Fruit fly (Drosophila melanogaster) whole organism, embryonic: ENCODE results near the gene tau.

ENCODE experiments used
- CG10147 ChIP-seq: fragments of 200-800 bp; sonication (Bioruptor generic); optimal IDR thresholded peaks from 2 replicates; lab custom pipeline; 2019; ENCODE audit warnings: missing biosample characterization, mild to moderate bottlenecking, missing genetic modification characterization, moderate library complexity
- CG10267 ChIP-seq: fragments of 200-800 bp; sonication (Bioruptor generic); optimal IDR thresholded peaks from 2 replicates; lab custom pipeline; 2018; ENCODE audit warnings: missing biosample characterization, mild to moderate bottlenecking, missing genetic modification characterization, moderate library complexity
- CG10543 ChIP-seq: fragments of 200-800 bp; sonication (Bioruptor generic); optimal IDR thresholded peaks from 3 replicates; lab custom pipeline; 2017; ENCODE audit warnings: missing biosample characterization, mild to moderate bottlenecking, missing genetic modification characterization, moderate library complexity
- CG11085 ChIP-seq: fragments of 200-800 bp; sonication (Bioruptor generic); IDR thresholded peaks from 2 replicates; pipeline ENCODE4 v1.3.6; 2022; ENCODE audit warnings: missing biosample characterization, missing genetic modification characterization
- CG12391 ChIP-seq: fragments of 200-800 bp; sonication (Bioruptor generic); optimal IDR thresholded peaks from 3 replicates; lab custom pipeline; 2018; ENCODE audit warnings: missing biosample characterization, mild to moderate bottlenecking, missing genetic modification characterization, moderate library complexity
- CG13287 ChIP-seq: fragments of 200-800 bp; sonication (Bioruptor generic); IDR thresholded peaks from 2 replicates; pipeline ENCODE4 v1.3.6; 2022; ENCODE audit warnings: missing biosample characterization, missing genetic modification characterization; ENCODE audit not compliant: partially characterized antibody
- CG13296 ChIP-seq: fragments of 200-800 bp; sonication (Bioruptor generic); optimal IDR thresholded peaks from 3 replicates; lab custom pipeline; 2018; ENCODE audit warnings: missing biosample characterization, mild to moderate bottlenecking, missing genetic modification characterization
- CG13775 ChIP-seq: fragments of 200-800 bp; sonication (Bioruptor generic); optimal IDR thresholded peaks from 3 replicates; lab custom pipeline; 2017; ENCODE audit warnings: missing biosample characterization, mild to moderate bottlenecking, missing genetic modification characterization
- CG1647 ChIP-seq: fragments of 200-800 bp; sonication (Bioruptor generic); optimal IDR thresholded peaks from 3 replicates; lab custom pipeline; 2016; ENCODE audit warnings: missing biosample characterization, missing genetic modification characterization
- CG18476 ChIP-seq: fragments of 200-800 bp; sonication (Bioruptor generic); optimal IDR thresholded peaks from 2 replicates; lab custom pipeline; 2016; ENCODE audit warnings: missing biosample characterization, mild to moderate bottlenecking, missing genetic modification characterization
- CG18764 ChIP-seq: fragments of 200-800 bp; sonication (Bioruptor generic); optimal IDR thresholded peaks from 3 replicates; lab custom pipeline; 2016; ENCODE audit warnings: missing biosample characterization, missing genetic modification characterization
- CG2120 ChIP-seq: fragments of 200-800 bp; sonication (Bioruptor generic); optimal IDR thresholded peaks from 3 replicates; lab custom pipeline; 2016; ENCODE audit warnings: missing biosample characterization, missing genetic modification characterization
- CG33557 ChIP-seq: fragments of 200-800 bp; sonication (Bioruptor generic); optimal IDR thresholded peaks from 2 replicates; lab custom pipeline; 2019; ENCODE audit warnings: missing biosample characterization, mild to moderate bottlenecking, missing genetic modification characterization, moderate library complexity
- CG34224 ChIP-seq: fragments of 200-800 bp; sonication (Bioruptor generic); IDR thresholded peaks from 3 replicates; pipeline ENCODE4 v1.3.6; 2022; ENCODE audit warnings: missing biosample characterization, missing genetic modification characterization; ENCODE audit not compliant: partially characterized antibody
- CG4282 ChIP-seq: fragments of 200-800 bp; sonication (Bioruptor generic); optimal IDR thresholded peaks from 2 replicates; lab custom pipeline; 2016; ENCODE audit warnings: missing biosample characterization, missing genetic modification characterization
- CG5245 ChIP-seq: fragments of 200-800 bp; sonication (Bioruptor generic); optimal IDR thresholded peaks from 3 replicates; lab custom pipeline; 2016; ENCODE audit warnings: missing biosample characterization, missing genetic modification characterization
- CG6254 ChIP-seq: fragments of 200-800 bp; sonication (Bioruptor generic); optimal IDR thresholded peaks from 3 replicates; lab custom pipeline; 2017; ENCODE audit warnings: mild to moderate bottlenecking, missing biosample characterization, missing genetic modification reagents, missing genetic modification characterization
- CG6813 ChIP-seq: fragments of 200-800 bp; sonication (Bioruptor generic); optimal IDR thresholded peaks from 2 replicates; lab custom pipeline; 2017; ENCODE audit warnings: missing biosample characterization, missing genetic modification characterization, mild to moderate bottlenecking, moderate library complexity, missing genetic modification reagents
- CG7928 ChIP-seq: fragments of 200-800 bp; sonication (Bioruptor generic); optimal IDR thresholded peaks from 2 replicates; lab custom pipeline; 2017; ENCODE audit warnings: missing biosample characterization, mild to moderate bottlenecking, missing genetic modification characterization
- CkIIα-i1 ChIP-seq: fragments of 200-800 bp; sonication (Bioruptor generic); IDR thresholded peaks from 2 replicates; pipeline ENCODE4 v1.3.6; 2022; ENCODE audit warnings: missing biosample characterization, missing genetic modification characterization
- D ChIP-seq, 2 experiments: fragments of 200-800 bp in 1 of 2; fragments of >200 bp in 1 of 2; sonication (Bioruptor generic) in 1 of 2; optimal IDR thresholded peaks; 2 replicates in 1 of 2; 3 replicates in 1 of 2; lab custom pipeline; 2017; ENCODE audit warnings: mild to moderate bottlenecking in 1 of 2, missing biosample characterization in 1 of 2, missing genetic modification characterization in 1 of 2, missing genetic modification reagents in 1 of 2
- Dfd ChIP-seq, 2 experiments: fragments of >200 bp; optimal IDR thresholded peaks; 2 replicates each; lab custom pipeline; 2017; ENCODE audit warnings: missing biosample characterization in 2 of 2, missing genetic modification characterization in 2 of 2
- Drgx ChIP-seq: fragments of 200-800 bp; sonication (Bioruptor generic); IDR thresholded peaks from 2 replicates; pipeline ENCODE4 v1.3.6; 2022; ENCODE audit warnings: missing biosample characterization, missing genetic modification characterization
- ERR ChIP-seq: fragments of 200-800 bp; sonication (Bioruptor generic); optimal IDR thresholded peaks from 2 replicates; lab custom pipeline; 2016; ENCODE audit warnings: missing biosample characterization, missing genetic modification characterization
- Lim3 ChIP-seq: fragments of 200-800 bp; sonication (Bioruptor generic); IDR thresholded peaks from 2 replicates; pipeline ENCODE4 v1.3.6; 2022; ENCODE audit warnings: missing biosample characterization, missing genetic modification characterization
- Med ChIP-seq: fragments of 200-800 bp; sonication (Bioruptor generic); peaks from one replicate; lab custom pipeline; 2016; ENCODE audit warnings: missing biosample characterization, missing genetic modification characterization, mild to moderate bottlenecking, inconsistent platforms, moderate library complexity
- Nf-YB ChIP-seq: fragments of 200-800 bp; sonication (Bioruptor generic); optimal IDR thresholded peaks from 3 replicates; lab custom pipeline; 2019; ENCODE audit warnings: missing biosample characterization, mild to moderate bottlenecking, missing genetic modification characterization, moderate library complexity
- NfI ChIP-seq: fragments of 200-800 bp; sonication (Bioruptor generic); optimal IDR thresholded peaks from 3 replicates; lab custom pipeline; 2018; ENCODE audit warnings: missing biosample characterization, mild to moderate bottlenecking, missing genetic modification characterization, moderate library complexity
- PHDP ChIP-seq: fragments of 200-800 bp; sonication (Bioruptor generic); optimal IDR thresholded peaks from 3 replicates; lab custom pipeline; 2018; ENCODE audit warnings: missing biosample characterization, mild to moderate bottlenecking, missing genetic modification characterization, moderate library complexity
- Ravus ChIP-seq: fragments of 200-800 bp; sonication (Bioruptor generic); IDR thresholded peaks from 2 replicates; pipeline ENCODE4 v1.3.6; 2022; ENCODE audit warnings: missing biosample characterization, missing genetic modification characterization
- Rx ChIP-seq: fragments of 200-800 bp; sonication (Bioruptor generic); IDR thresholded peaks from 2 replicates; pipeline ENCODE4 v1.3.6; 2022; ENCODE audit warnings: missing biosample characterization, missing genetic modification characterization
- Six4 ChIP-seq: fragments of 200-800 bp; sonication (Bioruptor generic); optimal IDR thresholded peaks from 2 replicates; lab custom pipeline; 2016; ENCODE audit warnings: missing biosample characterization, missing genetic modification characterization
- Ssrp ChIP-seq: fragments of 200-800 bp; sonication (Bioruptor generic); optimal IDR thresholded peaks from 2 replicates; lab custom pipeline; 2018; ENCODE audit warnings: missing biosample characterization, mild to moderate bottlenecking, missing genetic modification characterization, moderate library complexity
- Stat92E ChIP-seq, 3 experiments: fragments of >200 bp in 2 of 3; fragments of 200-800 bp in 1 of 3; sonication (Bioruptor generic) in 1 of 3; optimal IDR thresholded peaks; 2 replicates each; lab custom pipeline; 2017 to 2019; ENCODE audit warnings: missing biosample characterization in 3 of 3, missing genetic modification characterization in 3 of 3, mild to moderate bottlenecking in 1 of 3, moderate library complexity in 1 of 3
- ci ChIP-seq: fragments of 200-800 bp; sonication (Bioruptor generic); IDR thresholded peaks from 3 replicates; pipeline ENCODE4 v1.3.6; 2022; ENCODE audit warnings: missing biosample characterization, missing genetic modification characterization
- dpn ChIP-seq, 2 experiments: fragments of 200-800 bp; sonication (Bioruptor generic); optimal IDR thresholded peaks; 3 replicates each; lab custom pipeline; 2016; ENCODE audit warnings: missing biosample characterization in 2 of 2, missing genetic modification characterization in 2 of 2
- dysf ChIP-seq: fragments of 200-800 bp; sonication (Bioruptor generic); IDR thresholded peaks from 3 replicates; pipeline ENCODE4 v1.3.6; 2022; ENCODE audit warnings: missing biosample characterization, missing genetic modification characterization
- ewg ChIP-seq: fragments of 200-800 bp; sonication (Bioruptor generic); optimal IDR thresholded peaks from 3 replicates; lab custom pipeline; 2017; ENCODE audit warnings: mild to moderate bottlenecking, missing biosample characterization, missing genetic modification reagents, missing genetic modification characterization
- ftz-f1 ChIP-seq: fragments of 200-800 bp; sonication (Bioruptor generic); optimal IDR thresholded peaks from 2 replicates; lab custom pipeline; 2016; ENCODE audit warnings: missing biosample characterization, missing genetic modification characterization
- hb ChIP-seq: fragments of 200-800 bp; sonication (Bioruptor generic); IDR thresholded peaks from 3 replicates; pipeline ENCODE4 v1.3.6; 2022; ENCODE audit warnings: missing biosample characterization, missing genetic modification characterization; ENCODE audit not compliant: partially characterized antibody
- kah ChIP-seq: fragments of 200-800 bp; sonication (Bioruptor generic); optimal IDR thresholded peaks from 2 replicates; lab custom pipeline; 2018; ENCODE audit warnings: missing biosample characterization, mild to moderate bottlenecking, missing genetic modification characterization
- mam ChIP-seq: fragments of 200-800 bp; sonication (Bioruptor generic); optimal IDR thresholded peaks from 3 replicates; lab custom pipeline; 2016; ENCODE audit warnings: missing biosample characterization, missing genetic modification characterization
- nau ChIP-seq: fragments of 200-800 bp; sonication (Bioruptor generic); optimal IDR thresholded peaks from 3 replicates; lab custom pipeline; 2017; ENCODE audit warnings: missing biosample characterization, mild to moderate bottlenecking, missing genetic modification characterization, missing genetic modification reagents
- peb ChIP-seq: fragments of 200-800 bp; sonication (Bioruptor generic); IDR thresholded peaks from 2 replicates; pipeline ENCODE4 v1.3.6; 2022; ENCODE audit warnings: missing biosample characterization, missing genetic modification characterization
- sens-2 ChIP-seq: fragments of 200-800 bp; sonication (Bioruptor generic); IDR thresholded peaks from 2 replicates; pipeline ENCODE4 v1.3.6; 2022; ENCODE audit warnings: missing biosample characterization, missing genetic modification characterization
- sim ChIP-seq: fragments of 200-800 bp; sonication (Bioruptor generic); IDR thresholded peaks from 2 replicates; pipeline ENCODE4 v1.3.6; 2022; ENCODE audit warnings: missing biosample characterization, missing genetic modification characterization
- so ChIP-seq: fragments of 200-800 bp; sonication (Bioruptor generic); IDR thresholded peaks from 3 replicates; pipeline ENCODE4 v1.3.6; 2022; ENCODE audit warnings: missing biosample characterization, missing genetic modification characterization
- sqz ChIP-seq: fragments of 200-800 bp; sonication (Bioruptor generic); optimal IDR thresholded peaks from 3 replicates; lab custom pipeline; 2018; ENCODE audit warnings: missing biosample characterization, mild to moderate bottlenecking, missing genetic modification characterization
- tap ChIP-seq: fragments of 200-800 bp; optimal IDR thresholded peaks from 3 replicates; lab custom pipeline; 2019; ENCODE audit warnings: missing biosample characterization, mild to moderate bottlenecking, missing genetic modification characterization, moderate library complexity
- zen ChIP-seq: fragments of 200-800 bp; sonication (Bioruptor generic); optimal IDR thresholded peaks from 3 replicates; lab custom pipeline; 2018; ENCODE audit warnings: missing biosample characterization, mild to moderate bottlenecking, missing genetic modification characterization, moderate library complexity

Gene tau

DNA sequence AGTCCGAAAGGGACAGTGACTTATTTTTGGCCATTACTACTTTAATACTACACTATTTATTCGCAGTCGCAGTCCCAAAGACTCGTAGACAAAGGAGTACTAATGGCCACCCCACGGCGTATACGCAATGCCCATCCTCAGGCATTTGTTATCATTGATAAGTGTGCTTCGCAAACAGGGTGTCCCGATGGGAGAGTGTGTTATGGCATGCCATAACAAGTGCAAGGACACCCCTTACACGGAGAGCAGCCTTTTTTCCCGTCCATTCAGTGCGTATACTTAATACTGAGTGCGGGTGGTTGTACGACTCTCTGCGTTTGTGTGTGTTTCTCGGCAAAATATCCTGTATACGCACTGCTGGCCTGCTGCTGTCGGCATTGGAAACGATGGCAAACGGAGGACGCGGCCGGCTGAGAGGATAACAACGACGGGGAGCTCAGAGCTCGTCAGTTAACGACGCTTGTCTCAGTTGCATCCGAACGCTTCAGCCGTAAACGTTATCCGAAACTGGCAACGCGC lies 5.2 kb upstream of the tau start, which contains the start of gene unc80 (continued):
- TF ChIP-seq so (GFP tag; lab: Robert Waterston, UW) (no peak), zen (tag; lab: Kevin White, UChicago) (no peak), sim (no peak), Ssrp (tag; lab: Kevin White, UChicago) (no peak), peb (GFP tag; lab: Robert Waterston, UW) (no peak), CG18764 (GFP tag; lab: Kevin White, UChicago) (no peak), hb (GFP tag; lab: Robert Waterston, UW) (no peak), mam (GFP tag; lab: Kevin White, UChicago) (no peak), CG12391 (tag; lab: Kevin White, UChicago) (no peak), CG6813 (GFP tag; lab: Kevin White, UChicago) (no peak), CG10147 (GFP tag; lab: Kevin White, UChicago) (no peak), sens-2 (GFP tag; lab: Robert Waterston, UW) (no peak), CG4282 (GFP tag; lab: Kevin White, UChicago) (no peak), ftz-f1 (GFP tag; lab: Kevin White, UChicago) (no peak), CG1647 (GFP tag; lab: Kevin White, UChicago) (no peak), CG34224 (GFP tag; lab: Robert Waterston, UW) (no peak), Dfd (GFP tag; optimal IDR thresholded peaks at IDR 0.05; lab: Kevin White, UChicago) (no peak), kah (GFP tag; lab: Kevin White, UChicago) (no peak), Lim3 (GFP tag; lab: Robert Waterston, UW) (no peak), sqz (no peak), PHDP (no peak), CG11085 (GFP tag; lab: Robert Waterston, UW) (no peak), CG2120 (GFP tag; lab: Kevin White, UChicago) (peak; percentile 59), dpn (GFP tag; optimal IDR thresholded peaks at IDR 0.05; lab: Kevin White, UChicago) (no peak), CG13287 (no peak), CG33557 (no peak), CkIIα-i1 (GFP tag; lab: Robert Waterston, UW) (no peak), Rx (GFP tag; lab: Robert Waterston, UW) (no peak), nau (GFP tag; lab: Kevin White, UChicago) (no peak), Stat92E (GFP tag; optimal IDR thresholded peaks at IDR 0.05; lab: Kevin White, UChicago) (no peak), Nf-YB (GFP tag; lab: Kevin White, UChicago) (no peak), CG13296 (GFP tag; lab: Kevin White, UChicago) (no peak), CG10543 (GFP tag; lab: Kevin White, UChicago) (no peak), ewg (GFP tag; lab: Kevin White, UChicago) (no peak), CG10267 (tag; lab: Kevin White, UChicago) (no peak), Ravus (no peak), CG13775 (no peak), dysf (GFP tag; lab: Robert Waterston, UW) (peak; percentile 32; the same call in 1 of the 3 replicates), CG5245 (no peak), Six4 (no peak), ci (no peak), ERR (no peak), Med (GFP tag; lab: Kevin White, UChicago) (peak; percentile 86), D (optimal IDR thresholded peaks at IDR 0.05; lab: Kevin White, UChicago) (no peak), D (GFP tag; optimal IDR thresholded peaks at IDR 0.05; lab: Kevin White, UChicago) (no peak), CG18476 (GFP tag; lab: Kevin White, UChicago) (no peak), CG7928 (no peak), NfI (GFP tag; lab: Kevin White, UChicago) (no peak), CG6254 (GFP tag; lab: Kevin White, UChicago) (no peak), tap (no peak), Drgx (GFP tag; lab: Robert Waterston, UW) (no peak)
